Worm (Caenorhabditis elegans) whole organism, early embryonic: ENCODE results near the gene F47F2.1.

ENCODE experiments used
- F13C5.2 ChIP-seq: sonication (generic microtip); optimal IDR thresholded peaks from 2 replicates; lab custom pipeline; 2017; ENCODE audit warnings: mild to moderate bottlenecking, missing genetic modification characterization, inconsistent platforms, missing compliant biosample characterization
- ama-1 ChIP-seq: fragments of 150-350 bp; optimal IDR thresholded peaks from 2 replicates; lab custom pipeline; 2014
- ceh-13 ChIP-seq: fragments of 200-800 bp; sonication (Bioruptor generic); optimal IDR thresholded peaks from 2 replicates; lab custom pipeline; 2018; ENCODE audit warnings: mild to moderate bottlenecking, missing genetic modification characterization, missing compliant biosample characterization
- ets-7 ChIP-seq: sonication (generic microtip); optimal IDR thresholded peaks from 2 replicates; lab custom pipeline; 2016; ENCODE audit warnings: missing genotype, missing genetic modification characterization, missing compliant biosample characterization
- flt-1 ChIP-seq: fragments of 200-800 bp; sonication (Bioruptor generic); IDR thresholded peaks from 2 replicates; pipeline ENCODE4 v1.3.6; 2022; ENCODE audit warnings: missing genetic modification characterization, missing compliant biosample characterization
- hmbx-1 ChIP-seq: sonication (generic microtip); optimal IDR thresholded peaks from 2 replicates; lab custom pipeline; 2016; ENCODE audit warnings: mild to moderate bottlenecking, missing genetic modification characterization, missing compliant biosample characterization
- hmg-4 ChIP-seq: fragments of 200-800 bp; sonication (Bioruptor generic); optimal IDR thresholded peaks from 2 replicates; lab custom pipeline; 2018; ENCODE audit warnings: mild to moderate bottlenecking, missing genetic modification characterization, missing compliant biosample characterization
- hnd-1 ChIP-seq: sonication (generic microtip); optimal IDR thresholded peaks from 2 replicates; lab custom pipeline; 2016; ENCODE audit warnings: missing genetic modification characterization, missing compliant biosample characterization
- pes-1 ChIP-seq: fragments of 200-800 bp; sonication (Bioruptor generic); IDR thresholded peaks from 2 replicates; pipeline ENCODE4 v1.3.6; 2022; ENCODE audit warnings: missing genetic modification reagents, missing genetic modification characterization, missing compliant biosample characterization
- sea-1 ChIP-seq: fragments of 200-800 bp; sonication (Bioruptor generic); conservative IDR thresholded peaks from 2 replicates; pipeline ENCODE4 v1.3.6; 2022; ENCODE audit warnings: missing genetic modification characterization, missing compliant biosample characterization
- tbx-37 ChIP-seq: fragments of 200-800 bp; sonication (Bioruptor generic); conservative IDR thresholded peaks from 2 replicates; pipeline ENCODE4 v1.3.6; 2022; ENCODE audit warnings: missing genetic modification reagents, missing genetic modification characterization, missing compliant biosample characterization

DNA sequence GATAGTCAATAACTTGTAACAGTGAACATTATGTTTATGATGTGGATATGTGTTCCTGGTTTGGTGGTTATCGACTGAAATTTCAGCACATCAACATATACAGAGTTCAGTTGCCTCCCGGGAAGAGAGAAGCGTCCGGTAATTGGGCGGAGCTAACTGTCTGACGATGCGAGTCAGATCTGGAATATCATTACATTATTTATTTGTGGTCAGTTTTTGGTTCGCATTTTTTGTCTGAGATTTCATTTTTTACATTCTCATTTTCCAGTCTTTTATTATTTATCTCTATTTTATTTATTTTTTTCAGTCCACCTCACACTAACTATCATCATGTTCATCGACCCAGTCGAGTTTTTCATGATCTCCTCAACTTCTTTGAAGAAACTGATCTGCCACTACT lies 47.4 kb downstream of the F47F2.1 start, which contains the start of gene T22B2.1:
- TF ChIP-seq hnd-1 (tag; lab: Kevin White, UChicago), result no peak
- TF ChIP-seq ceh-13 (GFP tag; lab: Kevin White, UChicago), result no peak
- TF ChIP-seq ama-1 (lab: Kevin White, UChicago), result no peak
- TF ChIP-seq ets-7 (tag; lab: Kevin White, UChicago), result no peak
- no peak for TF ChIP-seq sea-1
- no peak for TF ChIP-seq hmbx-1 (tag; lab: Kevin White, UChicago)
- TF ChIP-seq F13C5.2 (tag; lab: Kevin White, UChicago), result no peak
- TF ChIP-seq flt-1 (GFP tag; lab: Robert Waterston, UW), result no peak
- TF ChIP-seq pes-1, result no peak
- TF ChIP-seq tbx-37, result no peak
- no peak for TF ChIP-seq hmg-4 (GFP tag; lab: Kevin White, UChicago)
